Worm (Caenorhabditis elegans) whole organism, L1 larva: ENCODE measurements around the gene R160.5.

Source experiments
- aly-2 ChIP-seq: fragments of 150-350 bp; optimal IDR thresholded peaks from 2 replicates; lab custom pipeline; 2014; ENCODE audit warnings: missing biosample characterization, missing genetic modification characterization
- blmp-1 ChIP-seq: fragments of 150-350 bp; optimal IDR thresholded peaks from 2 replicates; lab custom pipeline; 2014; ENCODE audit warnings: missing biosample characterization, missing genetic modification characterization
- ceh-82 ChIP-seq, 3 experiments: fragments of 150-350 bp in 1 of 3; sonication (generic microtip) in 2 of 3; optimal IDR thresholded peaks; 2 replicates each; lab custom pipeline; 2014 to 2017; ENCODE audit warnings: missing biosample characterization in 3 of 3, missing genetic modification characterization in 3 of 3
- efl-1 ChIP-seq, 4 experiments: fragments of 150-350 bp; optimal IDR thresholded peaks in 3 of 4; peaks in 1 of 4; 1 replicate in 1 of 4; 2 replicates in 3 of 4; lab custom pipeline; 2014; ENCODE audit warnings: missing biosample characterization in 2 of 4, missing genetic modification characterization in 2 of 4, missing genetic modification reagents in 2 of 4
- egl-27 ChIP-seq, 2 experiments: fragments of 150-350 bp in 1 of 2; sonication (generic microtip); optimal IDR thresholded peaks; 3 replicates each; lab custom pipeline; 2017 to 2018; ENCODE audit warnings: missing biosample characterization in 2 of 2, missing genetic modification characterization in 2 of 2, missing genetic modification reagents in 2 of 2
- elt-3 ChIP-seq, 6 experiments: fragments of 150-350 bp in 1 of 6; sonication (generic microtip); optimal IDR thresholded peaks; 2 replicates each; lab custom pipeline; 2017 to 2018; ENCODE audit warnings: missing biosample characterization in 6 of 6, missing genetic modification characterization in 6 of 6, inconsistent platforms in 1 of 6
- irx-1 ChIP-seq: sonication (generic microtip); optimal IDR thresholded peaks from 2 replicates; lab custom pipeline; 2016; ENCODE audit warnings: missing genetic modification characterization, missing compliant biosample characterization
- mdl-1 ChIP-seq, 2 experiments: fragments of 150-350 bp; optimal IDR thresholded peaks; 2 replicates each; lab custom pipeline; 2014 to 2017; ENCODE audit warnings: missing biosample characterization in 2 of 2, missing genetic modification characterization in 2 of 2, inconsistent platforms in 1 of 2
- mef-2 ChIP-seq: fragments of 150-350 bp; optimal IDR thresholded peaks from 2 replicates; lab custom pipeline; 2014; ENCODE audit warnings: missing biosample characterization, missing genetic modification characterization
- nhr-12 ChIP-seq: sonication (generic microtip); optimal IDR thresholded peaks from 2 replicates; lab custom pipeline; 2017; ENCODE audit warnings: missing biosample characterization, missing genetic modification characterization
- nhr-237 ChIP-seq: fragments of 150-350 bp; optimal IDR thresholded peaks from 2 replicates; lab custom pipeline; 2014; ENCODE audit warnings: missing biosample characterization, missing genetic modification characterization
- nhr-28 ChIP-seq: fragments of 150-350 bp; optimal IDR thresholded peaks from 2 replicates; lab custom pipeline; 2014; ENCODE audit warnings: missing biosample characterization, missing genetic modification characterization
- unc-130 ChIP-seq: fragments of 150-350 bp; optimal IDR thresholded peaks from 2 replicates; lab custom pipeline; 2017; ENCODE audit warnings: missing biosample characterization, missing genetic modification characterization, inconsistent platforms

ce11 chrX:4368800-4369199, 1.9 kb downstream of the R160.5 start, which contains the start of gene R160.4:
- no peak for TF ChIP-seq aly-2 (tag; lab: Kevin White, UChicago)
- no peak for TF ChIP-seq blmp-1 (tag; lab: Kevin White, UChicago)
- no peak for TF ChIP-seq mdl-1 (tag; optimal IDR thresholded peaks at IDR 0.05; lab: Kevin White, UChicago)
- TF ChIP-seq unc-130, result no peak
- no peak for TF ChIP-seq efl-1 (optimal IDR thresholded peaks at IDR 0.05; lab: Kevin White, UChicago)
- no peak for TF ChIP-seq efl-1 (GFP tag; optimal IDR thresholded peaks at IDR 0.05 in 1 of 2; lab: Kevin White, UChicago)
- TF ChIP-seq nhr-12 (tag; lab: Kevin White, UChicago), result no peak
- no peak for TF ChIP-seq egl-27 (tag; optimal IDR thresholded peaks at IDR 0.05; lab: Kevin White, UChicago)
- no peak for TF ChIP-seq irx-1 (tag; lab: Kevin White, UChicago)
- TF ChIP-seq elt-3 (tag; optimal IDR thresholded peaks at IDR 0.05; lab: Kevin White, UChicago), result no peak
- no peak for TF ChIP-seq mef-2
- no peak for TF ChIP-seq nhr-237 (tag; lab: Kevin White, UChicago)
- no peak for TF ChIP-seq ceh-82 (tag; optimal IDR thresholded peaks at IDR 0.05; lab: Kevin White, UChicago)
- TF ChIP-seq nhr-28 (tag; lab: Kevin White, UChicago), result no peak
